Worm (Caenorhabditis elegans) whole organism, L4/young adult: ENCODE data around the gene lin-7.

ENCODE experiments used
- dao-5 ChIP-seq: sonication (generic microtip); optimal IDR thresholded peaks from 2 replicates; lab custom pipeline; 2016; ENCODE audit warnings: missing genotype, missing genetic modification characterization, moderate library complexity, missing compliant biosample characterization
- him-1 ChIP-seq: sonication (generic microtip); optimal IDR thresholded peaks from 2 replicates; lab custom pipeline; 2016; ENCODE audit warnings: missing genotype, missing genetic modification reagents, missing genetic modification characterization, missing compliant biosample characterization

DNA sequence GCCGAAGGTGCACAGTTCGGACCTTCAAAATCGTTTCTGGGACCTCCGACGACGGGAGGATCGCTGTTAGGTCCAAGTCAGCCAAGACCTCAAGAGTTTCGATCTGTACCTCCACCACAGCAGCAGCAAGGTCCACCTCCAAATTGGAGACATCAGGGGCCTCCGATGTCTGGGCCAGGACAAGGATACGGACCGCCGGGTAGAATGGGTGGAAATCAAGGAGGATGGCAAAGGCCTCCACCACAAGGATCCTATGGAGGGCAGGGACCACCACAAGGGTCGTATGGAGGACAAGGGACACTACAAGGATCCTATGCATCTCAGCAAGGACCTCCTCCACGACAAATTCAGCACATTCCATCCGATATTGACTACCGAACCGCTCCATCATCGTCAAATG, 11.5 kb upstream of the lin-7 start:
- TF ChIP-seq him-1, result no peak
- TF ChIP-seq dao-5, result no peak
